Worm (Caenorhabditis elegans): ENCODE data around the gene ace-1.

ce11 chrX:16377903-16378302, 10.8 kb downstream of the ace-1 start:
- TF ChIP-seq sma-3 (GFP tag; optimal IDR thresholded peaks at IDR 0.05) (peak; percentile 56), lin-11 (tag; optimal IDR thresholded peaks at IDR 0.05) (no peak), unc-62 (GFP tag; optimal IDR thresholded peaks at IDR 0.05) (no peak), lsy-2 (tag; optimal IDR thresholded peaks at IDR 0.05) (peak in 1 of 2 experiments; percentile 51), aly-2 (tag; optimal IDR thresholded peaks at IDR 0.05) (no peak), mdl-1 (tag; optimal IDR thresholded peaks at IDR 0.05) (peak in 1 of 2 experiments; percentile 18), skn-1 (tag; optimal IDR thresholded peaks at IDR 0.05) (no peak), unc-39 (tag; optimal IDR thresholded peaks at IDR 0.05) (no peak), zag-1 (tag; optimal IDR thresholded peaks at IDR 0.05) (no peak), elt-3 (tag; optimal IDR thresholded peaks at IDR 0.05) (no peak)
